Worm (Caenorhabditis elegans) whole organism, young adult: ENCODE data around the gene sec-61.A.

Source experiments
- B0019.2 ChIP-seq: fragments of 200-800 bp; sonication (Bioruptor generic); conservative IDR thresholded peaks from 2 replicates; pipeline ENCODE4 v1.3.6; 2022; ENCODE audit warnings: missing genetic modification reagents, missing genetic modification characterization, missing compliant biosample characterization
- bed-2 ChIP-seq: fragments of 200-800 bp; sonication (Bioruptor generic); IDR thresholded peaks from 2 replicates; pipeline ENCODE4 v1.3.6; 2022; ENCODE audit warnings: missing genetic modification reagents, missing genetic modification characterization, missing compliant biosample characterization
- mes-4 ChIP-seq: sonication (generic microtip); optimal IDR thresholded peaks from 2 replicates; lab custom pipeline; 2016; ENCODE audit warnings: missing genotype, missing genetic modification characterization, missing compliant biosample characterization

- no peak for TF ChIP-seq B0019.2 (GFP tag; lab: Robert Waterston, UW)
- no peak for TF ChIP-seq bed-2 (GFP tag; lab: Robert Waterston, UW)
- no peak for TF ChIP-seq mes-4 (tag; lab: Kevin White, UChicago)
Observed at ce11 chrIV:14836885-14837284, 11.8 kb upstream of the sec-61.A start, which contains the start of gene Y57G11C.22.
